Fruit fly (Drosophila melanogaster) whole organism, embryonic: ENCODE data around the gene VhaAC39-1.

Source experiments
- CG10209 ChIP-seq: fragments of 200-800 bp; sonication (Bioruptor generic); optimal IDR thresholded peaks from 3 replicates; lab custom pipeline; 2017; ENCODE audit warnings: missing biosample characterization, mild to moderate bottlenecking, missing genetic modification characterization, missing genetic modification reagents
- CG10979 ChIP-seq: fragments of 200-800 bp; sonication (Bioruptor generic); optimal IDR thresholded peaks from 2 replicates; lab custom pipeline; 2018; ENCODE audit warnings: missing biosample characterization, mild to moderate bottlenecking, missing genetic modification characterization, moderate library complexity
- CG11085 ChIP-seq: fragments of 200-800 bp; sonication (Bioruptor generic); IDR thresholded peaks from 2 replicates; pipeline ENCODE4 v1.3.6; 2022; ENCODE audit warnings: missing biosample characterization, missing genetic modification characterization
- CG14014 ChIP-seq: fragments of 200-800 bp; sonication (Bioruptor generic); IDR thresholded peaks from 2 replicates; pipeline ENCODE4 v1.3.6; 2022; ENCODE audit warnings: missing biosample characterization, missing genetic modification characterization
- CG1603 ChIP-seq: fragments of 200-800 bp; sonication (Bioruptor generic); optimal IDR thresholded peaks from 2 replicates; lab custom pipeline; 2019; ENCODE audit warnings: missing biosample characterization, mild to moderate bottlenecking, missing genetic modification characterization, moderate library complexity
- CG16779 ChIP-seq: fragments of 200-800 bp; sonication (Bioruptor generic); IDR thresholded peaks from 2 replicates; pipeline ENCODE4 v1.3.6; 2022; ENCODE audit warnings: missing biosample characterization, missing genetic modification characterization
- CG17385 ChIP-seq: fragments of 200-800 bp; sonication (Bioruptor generic); optimal IDR thresholded peaks from 3 replicates; lab custom pipeline; 2018; ENCODE audit warnings: missing biosample characterization, mild to moderate bottlenecking, missing genetic modification characterization
- CG17612 ChIP-seq: fragments of 200-800 bp; sonication (Bioruptor generic); IDR thresholded peaks from 2 replicates; pipeline ENCODE4 v1.3.6; 2022; ENCODE audit warnings: missing biosample characterization, missing genetic modification characterization
- CG18262 ChIP-seq: fragments of 200-800 bp; optimal IDR thresholded peaks from 3 replicates; lab custom pipeline; 2019; ENCODE audit warnings: missing biosample characterization, mild to moderate bottlenecking, missing genetic modification characterization, moderate library complexity
- CG1832 ChIP-seq: fragments of 200-800 bp; sonication (Bioruptor generic); optimal IDR thresholded peaks from 2 replicates; lab custom pipeline; 2017; ENCODE audit warnings: missing biosample characterization, mild to moderate bottlenecking, missing genetic modification characterization, inconsistent platforms
- CG18476 ChIP-seq: fragments of 200-800 bp; sonication (Bioruptor generic); optimal IDR thresholded peaks from 2 replicates; lab custom pipeline; 2016; ENCODE audit warnings: missing biosample characterization, mild to moderate bottlenecking, missing genetic modification characterization
- CG2712 ChIP-seq: fragments of 200-800 bp; optimal IDR thresholded peaks from 3 replicates; lab custom pipeline; 2019; ENCODE audit warnings: missing biosample characterization, mild to moderate bottlenecking, missing genetic modification characterization, moderate library complexity
- CG2889 ChIP-seq: fragments of 200-800 bp; sonication (Bioruptor generic); IDR thresholded peaks from 3 replicates; pipeline ENCODE4 v1.3.6; 2022; ENCODE audit warnings: missing biosample characterization, missing genetic modification characterization
- CG30403 ChIP-seq: fragments of 200-800 bp; sonication (Bioruptor generic); optimal IDR thresholded peaks from 3 replicates; lab custom pipeline; 2016; ENCODE audit warnings: missing biosample characterization, missing genetic modification characterization
- CG31365 ChIP-seq: fragments of 200-800 bp; sonication (Bioruptor generic); optimal IDR thresholded peaks from 2 replicates; lab custom pipeline; 2018; ENCODE audit warnings: missing biosample characterization, mild to moderate bottlenecking, missing genetic modification characterization
- CG4360 ChIP-seq: fragments of 200-800 bp; sonication (Bioruptor generic); IDR thresholded peaks from 2 replicates; pipeline ENCODE4 v1.3.6; 2022; ENCODE audit warnings: missing biosample characterization, missing genetic modification characterization
- CG43689 ChIP-seq: fragments of 200-800 bp; sonication (Bioruptor generic); IDR thresholded peaks from 2 replicates; pipeline ENCODE4 v1.3.6; 2022; ENCODE audit warnings: missing biosample characterization, missing genetic modification characterization
- CG4404 ChIP-seq: fragments of 200-800 bp; sonication (Bioruptor generic); IDR thresholded peaks from 2 replicates; pipeline ENCODE4 v1.3.6; 2022; ENCODE audit warnings: missing biosample characterization, missing genetic modification characterization
- CG8281 ChIP-seq: fragments of 200-800 bp; sonication (Bioruptor generic); optimal IDR thresholded peaks from 2 replicates; lab custom pipeline; 2018; ENCODE audit warnings: missing biosample characterization, mild to moderate bottlenecking, missing genetic modification characterization, moderate library complexity
- CG8290 ChIP-seq, 3 experiments: fragments of 200-800 bp; sonication (Bioruptor generic); optimal IDR thresholded peaks; 2 replicates each; lab custom pipeline; 2016 to 2019; ENCODE audit warnings: missing biosample characterization in 3 of 3, missing genetic modification characterization in 3 of 3, mild to moderate bottlenecking in 2 of 3, moderate library complexity in 1 of 3
- CG8765 ChIP-seq: fragments of 200-800 bp; sonication (Bioruptor generic); IDR thresholded peaks from 2 replicates; pipeline ENCODE4 v1.3.6; 2022; ENCODE audit warnings: missing biosample characterization, missing genetic modification characterization
- CG9727 ChIP-seq: fragments of 200-800 bp; sonication (Bioruptor generic); optimal IDR thresholded peaks from 3 replicates; lab custom pipeline; 2017; ENCODE audit warnings: missing biosample characterization, mild to moderate bottlenecking, missing genetic modification characterization
- Ets65A ChIP-seq: fragments of 200-800 bp; sonication (Bioruptor generic); peaks from one replicate; lab custom pipeline; 2016; ENCODE audit warnings: missing biosample characterization, missing genetic modification characterization
- Fer1 ChIP-seq: fragments of 200-800 bp; sonication (Bioruptor generic); optimal IDR thresholded peaks from 2 replicates; lab custom pipeline; 2017; ENCODE audit warnings: missing biosample characterization, mild to moderate bottlenecking, missing genetic modification characterization
- MTF-1 ChIP-seq: fragments of 200-800 bp; sonication (Bioruptor generic); optimal IDR thresholded peaks from 2 replicates; lab custom pipeline; 2018; ENCODE audit warnings: missing biosample characterization, mild to moderate bottlenecking, missing genetic modification characterization, borderline replicate concordance
- Med ChIP-seq: fragments of 200-800 bp; sonication (Bioruptor generic); peaks from one replicate; lab custom pipeline; 2016; ENCODE audit warnings: missing biosample characterization, missing genetic modification characterization, mild to moderate bottlenecking, inconsistent platforms, moderate library complexity
- Mrtf ChIP-seq: fragments of 200-800 bp; sonication (Bioruptor generic); IDR thresholded peaks from 3 replicates; pipeline ENCODE4 v1.3.6; 2022; ENCODE audit warnings: missing biosample characterization, missing genetic modification characterization
- Pdp1 ChIP-seq, 2 experiments: fragments of 200-800 bp; sonication (Bioruptor generic); optimal IDR thresholded peaks; 3 replicates each; lab custom pipeline; 2016; ENCODE audit warnings: missing biosample characterization in 2 of 2, missing genetic modification characterization in 2 of 2, mild to moderate bottlenecking in 1 of 2, moderate library complexity in 1 of 2
- aop ChIP-seq: fragments of 200-800 bp; sonication (Bioruptor generic); IDR thresholded peaks from 2 replicates; pipeline ENCODE4 v1.3.6; 2022; ENCODE audit warnings: missing biosample characterization, missing genetic modification characterization
- ara ChIP-seq: fragments of 200-800 bp; sonication (Bioruptor generic); IDR thresholded peaks from 2 replicates; pipeline ENCODE4 v1.3.6; 2022; ENCODE audit warnings: missing biosample characterization, missing genetic modification characterization
- bowl ChIP-seq: fragments of 200-800 bp; sonication (Bioruptor generic); IDR thresholded peaks from 2 replicates; pipeline ENCODE4 v1.3.6; 2022; ENCODE audit warnings: missing biosample characterization, missing genetic modification characterization
- chif ChIP-seq, 2 experiments: fragments of 200-800 bp; sonication (Bioruptor generic); optimal IDR thresholded peaks; 3 replicates each; lab custom pipeline; 2016; ENCODE audit warnings: missing biosample characterization in 2 of 2, missing genetic modification characterization in 2 of 2
- corto ChIP-seq: fragments of 200-800 bp; sonication (Bioruptor generic); optimal IDR thresholded peaks from 2 replicates; lab custom pipeline; 2016; ENCODE audit warnings: missing biosample characterization, mild to moderate bottlenecking, missing genetic modification characterization, moderate library complexity
- dmrt11E ChIP-seq: fragments of 200-800 bp; sonication (Bioruptor generic); optimal IDR thresholded peaks from 3 replicates; lab custom pipeline; 2018; ENCODE audit warnings: missing biosample characterization, mild to moderate bottlenecking, missing genetic modification characterization, moderate library complexity
- dysf ChIP-seq: fragments of 200-800 bp; sonication (Bioruptor generic); IDR thresholded peaks from 3 replicates; pipeline ENCODE4 v1.3.6; 2022; ENCODE audit warnings: missing biosample characterization, missing genetic modification characterization
- exex ChIP-seq: fragments of 200-800 bp; sonication (Bioruptor generic); optimal IDR thresholded peaks from 4 replicates; lab custom pipeline; 2018; ENCODE audit warnings: missing biosample characterization, mild to moderate bottlenecking, missing genetic modification characterization, moderate library complexity
- fd102C ChIP-seq: fragments of 200-800 bp; sonication (Bioruptor generic); optimal IDR thresholded peaks from 2 replicates; lab custom pipeline; 2018; ENCODE audit warnings: missing biosample characterization, mild to moderate bottlenecking, missing genetic modification characterization, moderate library complexity
- fd3F ChIP-seq: fragments of 200-800 bp; sonication (Bioruptor generic); optimal IDR thresholded peaks from 2 replicates; lab custom pipeline; 2018; ENCODE audit warnings: missing biosample characterization, mild to moderate bottlenecking, missing genetic modification characterization, moderate library complexity
- gem ChIP-seq: fragments of 200-800 bp; sonication (Bioruptor generic); optimal IDR thresholded peaks from 2 replicates; lab custom pipeline; 2019; ENCODE audit warnings: missing biosample characterization, mild to moderate bottlenecking, missing genetic modification characterization, moderate library complexity
- kni ChIP-seq: fragments of 200-800 bp; sonication (Bioruptor generic); optimal IDR thresholded peaks from 3 replicates; lab custom pipeline; 2017; ENCODE audit warnings: mild to moderate bottlenecking, missing biosample characterization, missing genetic modification reagents, missing genetic modification characterization
- knrl ChIP-seq: fragments of 200-800 bp; sonication (Bioruptor generic); IDR thresholded peaks from 3 replicates; pipeline ENCODE4 v1.3.6; 2022; ENCODE audit warnings: missing biosample characterization, missing genetic modification characterization; ENCODE audit not compliant: partially characterized antibody
- p53 ChIP-seq: fragments of 200-800 bp; sonication (Bioruptor generic); optimal IDR thresholded peaks from 2 replicates; lab custom pipeline; 2016; ENCODE audit warnings: missing biosample characterization, missing genetic modification characterization
- ro ChIP-seq: fragments of 200-800 bp; sonication (Bioruptor generic); IDR thresholded peaks from 2 replicates; pipeline ENCODE4 v1.3.6; 2022; ENCODE audit warnings: missing biosample characterization, missing genetic modification characterization
- sens ChIP-seq: fragments of 200-800 bp; sonication (Bioruptor generic); peaks from one replicate; lab custom pipeline; 2016; ENCODE audit warnings: missing biosample characterization, missing genetic modification characterization
- stwl ChIP-seq: fragments of 200-800 bp; sonication (Bioruptor generic); optimal IDR thresholded peaks from 3 replicates; lab custom pipeline; 2018; ENCODE audit warnings: missing biosample characterization, mild to moderate bottlenecking, missing genetic modification characterization, moderate library complexity
- sug ChIP-seq: fragments of 200-800 bp; optimal IDR thresholded peaks from 2 replicates; lab custom pipeline; 2019; ENCODE audit warnings: missing biosample characterization, mild to moderate bottlenecking, missing genetic modification characterization, moderate library complexity
- vfl ChIP-seq: fragments of 200-800 bp; sonication (Bioruptor generic); optimal IDR thresholded peaks from 2 replicates; lab custom pipeline; 2016; ENCODE audit warnings: missing biosample characterization, missing genetic modification characterization
- wek ChIP-seq: fragments of 200-800 bp; sonication (Bioruptor generic); optimal IDR thresholded peaks from 3 replicates; lab custom pipeline; 2018; ENCODE audit warnings: missing biosample characterization, mild to moderate bottlenecking, missing genetic modification characterization, moderate library complexity
- zf30C ChIP-seq: fragments of 200-800 bp; sonication (Bioruptor generic); optimal IDR thresholded peaks from 3 replicates; lab custom pipeline; 2018; ENCODE audit warnings: missing biosample characterization, mild to moderate bottlenecking, missing genetic modification characterization
- zfh1 ChIP-seq: fragments of 200-800 bp; sonication (Bioruptor generic); IDR thresholded peaks from 3 replicates; pipeline ENCODE4 v1.3.6; 2022; ENCODE audit warnings: missing biosample characterization, missing genetic modification characterization

Gene VhaAC39-1

DNA sequence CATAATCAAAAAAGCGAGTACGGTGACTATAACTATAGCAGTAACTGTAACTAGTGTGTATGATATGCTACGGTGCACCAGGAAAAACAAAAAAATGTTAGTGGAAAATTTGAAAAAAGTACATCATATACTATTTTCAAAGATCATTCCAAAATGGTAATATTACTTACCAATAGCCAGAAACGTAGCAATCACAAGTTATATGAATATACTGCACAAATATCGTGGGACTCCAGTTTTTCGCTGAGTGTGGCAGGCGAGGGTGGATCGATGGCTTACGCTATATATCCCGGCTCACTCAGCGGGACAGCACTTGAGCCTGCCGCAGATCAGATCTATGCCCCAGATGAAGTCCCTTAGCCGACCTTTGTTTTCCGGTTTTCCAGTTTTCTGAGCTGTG, 42.9 kb upstream of the VhaAC39-1 start (continued):
- peak; percentile 28 for TF ChIP-seq gem (tag; lab: Kevin White, UChicago)
- TF ChIP-seq sens = peak; percentile 57
- TF ChIP-seq CG18476 (GFP tag; lab: Kevin White, UChicago) = peak; percentile 95
- TF ChIP-seq chif (GFP tag; optimal IDR thresholded peaks at IDR 0.05; lab: Kevin White, UChicago) = peak in 1 of 2 experiments; percentile 25
- no peak for TF ChIP-seq ara (GFP tag; lab: Robert Waterston, UW)
- TF ChIP-seq CG4404 (GFP tag; lab: Robert Waterston, UW) = peak; percentile 23; the same call in 1 of the 2 replicates
- TF ChIP-seq CG1832 (GFP tag; lab: Kevin White, UChicago) = no peak
- TF ChIP-seq CG2712 (tag; lab: Kevin White, UChicago) = peak; percentile 10
- TF ChIP-seq CG43689 = no peak
- TF ChIP-seq zf30C (GFP tag; lab: Kevin White, UChicago) = peak; percentile 88
- no peak for TF ChIP-seq CG14014
- TF ChIP-seq kni = peak; percentile 48
- TF ChIP-seq Med (GFP tag; lab: Kevin White, UChicago) = peak; percentile 12
- TF ChIP-seq CG1603 (tag; lab: Kevin White, UChicago) = peak; percentile 3
- TF ChIP-seq dmrt11E (tag; lab: Kevin White, UChicago) = peak; percentile 35
- peak in 1 of 2 experiments; percentile 44 for TF ChIP-seq Pdp1 (GFP tag; optimal IDR thresholded peaks at IDR 0.05; lab: Kevin White, UChicago)
- peak; percentile 49; the same call in 2 of the 3 replicates for TF ChIP-seq zfh1 (GFP tag; lab: Robert Waterston, UW)
- TF ChIP-seq knrl (GFP tag; lab: Robert Waterston, UW) = no peak
- TF ChIP-seq CG2889 = no peak
- TF ChIP-seq CG9727 = peak; percentile 4
- TF ChIP-seq CG8290 (GFP tag; optimal IDR thresholded peaks at IDR 0.05; lab: Kevin White, UChicago) = no peak
- no peak for TF ChIP-seq CG8290 (tag; optimal IDR thresholded peaks at IDR 0.05; lab: Kevin White, UChicago)
- no peak for TF ChIP-seq p53 (GFP tag; lab: Kevin White, UChicago)
- TF ChIP-seq CG18262 (tag; lab: Kevin White, UChicago) = peak; percentile 2

DNA sequence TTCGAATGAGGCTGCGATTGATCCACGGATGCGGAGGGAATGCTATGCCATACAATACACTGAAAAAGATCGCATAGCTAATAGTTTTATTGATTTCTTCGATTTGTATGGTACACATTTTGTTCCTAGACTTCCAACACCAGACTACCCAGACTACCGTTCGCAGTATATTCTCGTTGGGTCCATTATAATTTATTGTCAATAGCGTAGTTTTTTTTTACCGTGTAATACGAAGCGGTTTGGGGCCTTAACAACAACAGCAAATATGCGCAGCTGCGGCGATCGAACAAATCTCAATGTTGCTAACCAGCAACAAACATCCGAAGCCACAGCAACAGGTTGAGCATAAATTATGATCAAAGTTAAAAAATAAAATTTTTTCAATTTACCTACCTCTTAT, 41.9 kb upstream of the VhaAC39-1 start:
- TF ChIP-seq bowl (GFP tag; lab: Robert Waterston, UW) = peak; percentile 70
- peak; percentile 70 for TF ChIP-seq fd3F
- no peak for TF ChIP-seq stwl
- TF ChIP-seq Mrtf (GFP tag; lab: Robert Waterston, UW) = peak; percentile 76; the same call in 2 of the 3 replicates
- TF ChIP-seq corto (GFP tag; lab: Kevin White, UChicago) = no peak
- 0 out of 2 replicates have a peak, but pooled peaks have one; percentile 35 for TF ChIP-seq CG16779
- peak; percentile 65 for TF ChIP-seq vfl (GFP tag; lab: Kevin White, UChicago)
- TF ChIP-seq CG11085 (GFP tag; lab: Robert Waterston, UW) = 0 out of 2 replicates have a peak, but pooled peaks have one; percentile 30
- TF ChIP-seq CG30403 = peak; percentile 79
- peak; percentile 79 for TF ChIP-seq wek
- peak; percentile 40; the same call in 1 of the 2 replicates for TF ChIP-seq CG17612 (GFP tag; lab: Robert Waterston, UW)
- peak; percentile 66 for TF ChIP-seq sug (tag; lab: Kevin White, UChicago)
- TF ChIP-seq ro (GFP tag; lab: Robert Waterston, UW) = peak; percentile 37; the same call in 1 of the 2 replicates
- TF ChIP-seq MTF-1 = peak; percentile 75
- TF ChIP-seq Fer1 (GFP tag; lab: Kevin White, UChicago) = peak; percentile 80
- TF ChIP-seq CG10979 (tag; lab: Kevin White, UChicago) = peak; percentile 71
- peak; percentile 22 for TF ChIP-seq exex (tag; lab: Kevin White, UChicago)
- TF ChIP-seq CG31365 (tag; lab: Kevin White, UChicago) = peak; percentile 59
- TF ChIP-seq CG10209 (GFP tag; lab: Kevin White, UChicago) = peak; percentile 81
- 0 out of 2 replicates have a peak, but pooled peaks have one; percentile 45 for TF ChIP-seq aop
- peak; percentile 76 for TF ChIP-seq CG8765
- TF ChIP-seq Ets65A = peak; percentile 94
- TF ChIP-seq CG17385 (GFP tag; lab: Kevin White, UChicago) = peak; percentile 73
- peak; percentile 60 for TF ChIP-seq CG4360
- no peak for TF ChIP-seq knrl (GFP tag; lab: Robert Waterston, UW)
- TF ChIP-seq CG8281 (tag; lab: Kevin White, UChicago) = peak; percentile 50
- TF ChIP-seq fd102C (GFP tag; lab: Kevin White, UChicago) = peak; percentile 43
- peak; percentile 83 for TF ChIP-seq dysf (GFP tag; lab: Robert Waterston, UW)
